Worm (Caenorhabditis elegans) whole organism, L1 larva: ENCODE data around the gene C30F2.4.

Experiments
- alr-1 ChIP-seq: fragments of 200-800 bp; sonication (Bioruptor generic); optimal IDR thresholded peaks from 2 replicates; lab custom pipeline; 2018; ENCODE audit warnings: borderline replicate concordance, mild to moderate bottlenecking, missing genetic modification characterization, missing compliant biosample characterization
- ceh-63 ChIP-seq: fragments of 200-800 bp; sonication (Bioruptor generic); optimal IDR thresholded peaks from 2 replicates; lab custom pipeline; 2018; ENCODE audit warnings: mild to moderate bottlenecking, missing genetic modification characterization, missing compliant biosample characterization
- ceh-82 ChIP-seq, 3 experiments: fragments of 150-350 bp in 1 of 3; sonication (generic microtip) in 2 of 3; optimal IDR thresholded peaks; 2 replicates each; lab custom pipeline; 2014 to 2017; ENCODE audit warnings: missing biosample characterization in 3 of 3, missing genetic modification characterization in 3 of 3
- dpl-1 ChIP-seq, 3 experiments: fragments of 150-350 bp in 2 of 3; sonication (generic microtip) in 1 of 3; optimal IDR thresholded peaks; 2 replicates each; lab custom pipeline; 2014 to 2017; ENCODE audit warnings: missing biosample characterization in 3 of 3, missing genetic modification characterization in 3 of 3, missing genetic modification reagents in 3 of 3
- efl-1 ChIP-seq, 4 experiments: fragments of 150-350 bp; optimal IDR thresholded peaks in 3 of 4; peaks in 1 of 4; 1 replicate in 1 of 4; 2 replicates in 3 of 4; lab custom pipeline; 2014; ENCODE audit warnings: missing biosample characterization in 2 of 4, missing genetic modification characterization in 2 of 4, missing genetic modification reagents in 2 of 4
- egl-13 ChIP-seq: sonication (generic microtip); optimal IDR thresholded peaks from 2 replicates; lab custom pipeline; 2016; ENCODE audit warnings: missing genotype, missing genetic modification reagents, missing genetic modification characterization, missing compliant biosample characterization
- hpl-2 ChIP-seq: fragments of 150-350 bp; optimal IDR thresholded peaks from 2 replicates; lab custom pipeline; 2014; ENCODE audit warnings: missing biosample characterization, missing genetic modification reagents, missing genetic modification characterization
- irx-1 ChIP-seq: sonication (generic microtip); optimal IDR thresholded peaks from 2 replicates; lab custom pipeline; 2016; ENCODE audit warnings: missing genetic modification characterization, missing compliant biosample characterization
- isw-1 ChIP-seq: fragments of 200-800 bp; sonication (Bioruptor generic); IDR thresholded peaks from 2 replicates; pipeline ENCODE4 v1.3.6; 2022; ENCODE audit warnings: missing genetic modification characterization, missing compliant biosample characterization
- lin-13 ChIP-seq: fragments of 150-350 bp; optimal IDR thresholded peaks from 2 replicates; lab custom pipeline; 2014; ENCODE audit warnings: missing biosample characterization, missing genetic modification reagents, missing genetic modification characterization
- lin-14 ChIP-seq: fragments of 200-800 bp; sonication (Bioruptor generic); optimal IDR thresholded peaks from 2 replicates; lab custom pipeline; 2018; ENCODE audit warnings: mild to moderate bottlenecking, missing genetic modification characterization, moderate library complexity, missing compliant biosample characterization
- lin-35 ChIP-seq, 2 experiments: fragments of 150-350 bp; optimal IDR thresholded peaks; 2 replicates each; lab custom pipeline; 2014; ENCODE audit warnings: missing biosample characterization in 2 of 2, missing genetic modification characterization in 2 of 2, missing genetic modification reagents in 2 of 2
- lsy-2 ChIP-seq, 2 experiments: fragments of 150-350 bp; optimal IDR thresholded peaks; 2 replicates each; lab custom pipeline; 2014; ENCODE audit warnings: missing biosample characterization in 2 of 2, missing genetic modification characterization in 2 of 2
- mab-9 ChIP-seq: fragments of 200-800 bp; sonication (Bioruptor generic); IDR thresholded peaks from 2 replicates; pipeline ENCODE4 v1.3.6; 2022; ENCODE audit warnings: missing genetic modification reagents, missing genetic modification characterization, missing compliant biosample characterization
- nhr-11 ChIP-seq: fragments of 150-350 bp; optimal IDR thresholded peaks from 2 replicates; lab custom pipeline; 2014; ENCODE audit warnings: missing biosample characterization, missing genetic modification characterization
- nhr-19 ChIP-seq: fragments of 200-800 bp; sonication (Bioruptor generic); conservative IDR thresholded peaks from 2 replicates; pipeline ENCODE4 v1.3.6; 2022; ENCODE audit warnings: missing genetic modification characterization, missing compliant biosample characterization
- nhr-20 ChIP-seq: sonication (generic microtip); optimal IDR thresholded peaks from 2 replicates; lab custom pipeline; 2016; ENCODE audit warnings: mild to moderate bottlenecking, missing genetic modification characterization, missing compliant biosample characterization
- nhr-28 ChIP-seq: fragments of 150-350 bp; optimal IDR thresholded peaks from 2 replicates; lab custom pipeline; 2014; ENCODE audit warnings: missing biosample characterization, missing genetic modification characterization
- nhr-71 ChIP-seq: sonication (generic microtip); optimal IDR thresholded peaks from 2 replicates; lab custom pipeline; 2016; ENCODE audit warnings: mild to moderate bottlenecking, missing genetic modification characterization, moderate library complexity, missing compliant biosample characterization
- pag-3 ChIP-seq: sonication (generic microtip); optimal IDR thresholded peaks from 2 replicates; lab custom pipeline; 2017; ENCODE audit warnings: missing genetic modification characterization, mild to moderate bottlenecking, missing compliant biosample characterization, antibody characterized with exemption, borderline replicate concordance; ENCODE audit not compliant: insufficient read depth
- pax-3 ChIP-seq: fragments of 200-800 bp; sonication (Bioruptor generic); optimal IDR thresholded peaks from 2 replicates; lab custom pipeline; 2018; ENCODE audit warnings: mild to moderate bottlenecking, missing genetic modification characterization, moderate library complexity, missing compliant biosample characterization
- rnt-1 ChIP-seq: sonication (generic microtip); optimal IDR thresholded peaks from 2 replicates; lab custom pipeline; 2016; ENCODE audit warnings: mild to moderate bottlenecking, missing genetic modification characterization, moderate library complexity, missing compliant biosample characterization
- snpc-4 ChIP-seq: fragments of 150-350 bp; optimal IDR thresholded peaks from 2 replicates; lab custom pipeline; 2014; ENCODE audit warnings: missing biosample characterization, missing genetic modification characterization
- snu-23 ChIP-seq: sonication (generic microtip); optimal IDR thresholded peaks from 2 replicates; lab custom pipeline; 2016; ENCODE audit warnings: missing genetic modification characterization, missing compliant biosample characterization
- sox-4 ChIP-seq: sonication (generic microtip); optimal IDR thresholded peaks from 2 replicates; lab custom pipeline; 2016; ENCODE audit warnings: missing genetic modification characterization, missing compliant biosample characterization
- sptf-1 ChIP-seq: fragments of 150-350 bp; optimal IDR thresholded peaks from 2 replicates; lab custom pipeline; 2014; ENCODE audit warnings: missing biosample characterization, missing genetic modification characterization
- tlp-1 ChIP-seq: fragments of 150-350 bp; optimal IDR thresholded peaks from 2 replicates; lab custom pipeline; 2014; ENCODE audit warnings: missing biosample characterization, missing genetic modification characterization
- unc-130 ChIP-seq: fragments of 150-350 bp; optimal IDR thresholded peaks from 2 replicates; lab custom pipeline; 2017; ENCODE audit warnings: missing biosample characterization, missing genetic modification characterization, inconsistent platforms
- unc-30 ChIP-seq: sonication (generic microtip); optimal IDR thresholded peaks from 2 replicates; lab custom pipeline; 2017; ENCODE audit warnings: missing biosample characterization, missing genetic modification characterization
- unc-86 ChIP-seq: sonication (generic microtip); optimal IDR thresholded peaks from 2 replicates; lab custom pipeline; 2016; ENCODE audit warnings: missing genetic modification characterization, missing compliant biosample characterization
- vab-15 ChIP-seq: sonication (generic microtip); optimal IDR thresholded peaks from 2 replicates; lab custom pipeline; 2017; ENCODE audit warnings: missing genotype, mild to moderate bottlenecking, missing genetic modification characterization, missing compliant biosample characterization
- xbp-1 ChIP-seq: sonication (generic microtip); optimal IDR thresholded peaks from 2 replicates; lab custom pipeline; 2016; ENCODE audit warnings: missing genetic modification characterization, missing compliant biosample characterization

Gene C30F2.4

DNA sequence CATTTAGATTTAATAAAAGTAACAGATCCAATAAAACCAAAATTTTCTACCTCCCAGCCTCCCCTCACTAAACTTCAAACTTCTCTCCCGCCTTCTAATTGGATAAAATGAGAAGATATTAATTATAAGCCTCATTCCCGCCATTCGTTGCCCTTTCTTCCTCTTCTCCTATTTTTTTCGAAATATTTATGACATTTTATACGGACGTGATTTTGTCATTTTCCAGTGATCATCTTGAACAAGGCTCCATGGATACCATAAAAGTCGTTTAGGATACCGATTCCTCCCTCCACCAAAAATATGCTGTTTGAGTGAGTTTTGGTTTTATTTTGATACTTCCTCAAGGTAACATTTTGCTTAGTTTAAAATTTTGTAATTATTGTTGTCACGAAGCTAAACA is 27.0 kb upstream of the C30F2.4 start, which contains the start of gene ZK1073.2:
TSS of gene ZK1073.2 (plus strand) at position 301 of the 400 bp plus-strand sequence.
- TF ChIP-seq lin-35 (GFP tag; optimal IDR thresholded peaks at IDR 0.05; lab: Kevin White, UChicago) (no peak), xbp-1 (tag; lab: Kevin White, UChicago) (no peak), snu-23 (no peak), nhr-11 (tag; lab: Kevin White, UChicago) (no peak), vab-15 (no peak), dpl-1 (GFP tag; optimal IDR thresholded peaks at IDR 0.05; lab: Kevin White, UChicago) (no peak), nhr-28 (no peak), pax-3 (tag; lab: Kevin White, UChicago) (no peak), hpl-2 (GFP tag; lab: Kevin White, UChicago) (no peak), unc-30 (no peak)
- TF ChIP-seq, all 84 proteins: peak for 0

ce11 chrX:16099251-16099650 is 22.9 kb upstream of the C30F2.4 start:
- TF ChIP-seq snpc-4 (tag; lab: Kevin White, UChicago) = peak; percentile 80
- TF ChIP-seq unc-86 = no peak

DNA sequence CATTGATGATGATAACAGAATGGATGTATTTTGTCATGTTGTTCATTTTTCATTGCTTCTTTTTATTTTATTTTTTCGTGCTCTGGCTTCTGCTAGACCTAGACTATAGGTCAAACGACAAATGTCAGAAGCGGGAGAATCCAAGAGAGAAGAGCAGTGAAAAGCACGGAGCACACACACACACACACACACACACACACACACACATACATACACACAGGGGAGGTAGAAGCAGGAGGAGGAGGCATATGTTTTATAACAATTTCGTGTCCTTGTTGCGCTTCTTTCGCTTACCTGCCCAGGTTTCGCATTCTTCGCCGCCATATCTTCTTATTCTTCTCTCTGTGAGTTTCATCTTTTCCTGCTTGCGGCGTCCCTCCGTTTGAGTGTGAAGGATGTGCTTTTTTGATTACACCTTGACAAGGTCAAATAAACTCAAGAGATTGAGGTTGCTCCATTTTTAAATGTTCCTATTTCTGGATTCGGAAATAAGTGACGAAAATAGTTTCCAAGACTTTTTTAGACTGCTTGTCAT is 21.8 kb upstream of the C30F2.4 start:
- peak; percentile 13 for TF ChIP-seq unc-130 (tag; lab: Kevin White, UChicago)
- TF ChIP-seq snu-23 = peak; percentile 26
- TF ChIP-seq efl-1 (optimal IDR thresholded peaks at IDR 0.05; lab: Kevin White, UChicago) = no peak
- TF ChIP-seq efl-1 (GFP tag; optimal IDR thresholded peaks at IDR 0.05 in 1 of 2; lab: Kevin White, UChicago) = peak in 1 of 2 experiments; percentile 75
- TF ChIP-seq pag-3 = no peak
- TF ChIP-seq lin-14 (GFP tag; lab: Kevin White, UChicago) = peak; percentile 79
- peak in 1 of 3 experiments; percentile 2 for TF ChIP-seq ceh-82 (tag; optimal IDR thresholded peaks at IDR 0.05; lab: Kevin White, UChicago)
- peak; percentile 37; the same call in 1 of the 2 replicates for TF ChIP-seq nhr-19 (GFP tag; lab: Robert Waterston, UW)
- TF ChIP-seq rnt-1 = peak; percentile 56
- no peak for TF ChIP-seq ceh-63 (GFP tag; lab: Kevin White, UChicago)
- no peak for TF ChIP-seq sox-4
- peak; percentile 58 for TF ChIP-seq nhr-71 (tag; lab: Kevin White, UChicago)
- TF ChIP-seq nhr-20 (tag; lab: Kevin White, UChicago) = peak; percentile 30
- TF ChIP-seq lsy-2 (tag; optimal IDR thresholded peaks at IDR 0.05; lab: Kevin White, UChicago) = peak in 1 of 2 experiments; percentile 25
- TF ChIP-seq, all 84 proteins: peak for 10

- TF ChIP-seq rnt-1 (no peak), egl-13 (tag; lab: Kevin White, UChicago) (no peak), ceh-82 (tag; optimal IDR thresholded peaks at IDR 0.05; lab: Kevin White, UChicago) (no peak), lin-13 (GFP tag; lab: Kevin White, UChicago) (no peak), tlp-1 (no peak), alr-1 (tag; lab: Kevin White, UChicago) (no peak), isw-1 (GFP tag; lab: Robert Waterston, UW) (no peak), nhr-28 (no peak), lin-14 (GFP tag; lab: Kevin White, UChicago) (no peak)
- TF ChIP-seq, all 84 proteins: peak for 0
Measured at ce11 chrX:16094370-16094769, 18.0 kb upstream of the C30F2.4 start, which contains the start of gene C30F2.5. Gene C30F2.5 (plus strand): TSS chrX:16094670.

DNA sequence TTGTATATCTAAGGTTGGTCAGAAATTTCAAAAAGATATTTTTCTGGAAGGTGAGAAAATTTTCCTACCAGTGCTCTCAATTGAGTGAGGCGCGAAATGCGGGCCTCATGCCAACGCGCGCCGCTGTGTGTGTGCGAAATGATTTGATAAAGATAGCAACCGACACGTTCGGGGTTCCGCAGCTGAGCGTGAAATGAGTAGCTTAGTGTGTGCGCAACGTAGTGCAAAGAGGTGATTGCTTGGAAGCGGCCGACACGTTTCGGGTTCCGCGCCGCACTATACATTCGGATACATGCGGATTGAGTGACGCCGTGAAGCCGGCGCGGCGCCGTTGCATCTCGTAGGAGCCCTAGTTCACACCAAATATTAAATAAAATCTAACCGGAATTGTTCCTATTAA is 14.8 kb upstream of the C30F2.4 start:
- TF ChIP-seq snpc-4 (tag; lab: Kevin White, UChicago) (peak; percentile 93), rnt-1 (peak; percentile 17), efl-1 (optimal IDR thresholded peaks at IDR 0.05; lab: Kevin White, UChicago) (no peak), efl-1 (GFP tag; optimal IDR thresholded peaks at IDR 0.05 in 1 of 2; lab: Kevin White, UChicago) (no peak), sptf-1 (tag; lab: Kevin White, UChicago) (no peak), mab-9 (GFP tag; lab: Robert Waterston, UW) (no peak), irx-1 (tag; lab: Kevin White, UChicago) (no peak)
